Worm (Caenorhabditis elegans) whole organism, L2 larva: ENCODE measurements around the gene akt-2.

Source experiments
- C34F6.9 ChIP-seq: fragments of 150-350 bp; optimal IDR thresholded peaks from 2 replicates; lab custom pipeline; 2014; ENCODE audit warnings: missing biosample characterization, missing genetic modification characterization
- blmp-1 ChIP-seq: sonication (generic microtip); optimal IDR thresholded peaks from 2 replicates; lab custom pipeline; 2017; ENCODE audit warnings: missing genetic modification characterization, mild to moderate bottlenecking, missing compliant biosample characterization, antibody characterized with exemption, moderate library complexity; ENCODE audit not compliant: insufficient read depth
- fos-1 ChIP-seq: fragments of 150-350 bp; optimal IDR thresholded peaks from 2 replicates; lab custom pipeline; 2014; ENCODE audit warnings: missing biosample characterization, missing genetic modification characterization
- lin-39 ChIP-seq: fragments of 150-350 bp; optimal IDR thresholded peaks from 2 replicates; lab custom pipeline; 2014; ENCODE audit warnings: missing biosample characterization, missing genetic modification reagents, missing genetic modification characterization
- lsy-2 ChIP-seq, 2 experiments: fragments of 150-350 bp in 1 of 2; sonication (generic microtip) in 1 of 2; optimal IDR thresholded peaks; 2 replicates each; lab custom pipeline; 2014 to 2017; ENCODE audit warnings: missing biosample characterization in 2 of 2, missing genetic modification characterization in 2 of 2
- snpc-4 ChIP-seq: fragments of 150-350 bp; optimal IDR thresholded peaks from 2 replicates; lab custom pipeline; 2014; ENCODE audit warnings: missing biosample characterization, missing genetic modification characterization
- unc-39 ChIP-seq: fragments of 150-350 bp; optimal IDR thresholded peaks from 2 replicates; lab custom pipeline; 2014; ENCODE audit warnings: missing biosample characterization, missing genetic modification characterization
- ztf-11 ChIP-seq: sonication (generic microtip); optimal IDR thresholded peaks from 2 replicates; lab custom pipeline; 2017; ENCODE audit warnings: missing biosample characterization, missing genetic modification characterization

ce11 chrX:14101986-14102385, 45.5 kb upstream of the akt-2 start, which contains the start of gene F16B12.6:
- TF ChIP-seq ztf-11 (no peak), lin-39 (no peak), unc-39 (tag; lab: Kevin White, UChicago) (no peak), C34F6.9 (tag; lab: Kevin White, UChicago) (peak; percentile 91), snpc-4 (tag; lab: Kevin White, UChicago) (peak; percentile 14), blmp-1 (tag; lab: Kevin White, UChicago) (no peak), fos-1 (tag; lab: Kevin White, UChicago) (peak; percentile 62), lsy-2 (tag; optimal IDR thresholded peaks at IDR 0.05; lab: Kevin White, UChicago) (peak; percentile 38 to 84)
